Fruit fly (Drosophila melanogaster) whole organism, embryonic: Measurements from ENCODE around the gene brat.

Experiments used
- ATbp ChIP-seq: fragments of 200-800 bp; sonication (Bioruptor generic); optimal IDR thresholded peaks from 2 replicates; lab custom pipeline; 2017; ENCODE audit warnings: missing biosample characterization, mild to moderate bottlenecking, missing genetic modification characterization, missing genetic modification reagents
- CG10147 ChIP-seq: fragments of 200-800 bp; sonication (Bioruptor generic); optimal IDR thresholded peaks from 2 replicates; lab custom pipeline; 2019; ENCODE audit warnings: missing biosample characterization, mild to moderate bottlenecking, missing genetic modification characterization, moderate library complexity
- CG10267 ChIP-seq: fragments of 200-800 bp; sonication (Bioruptor generic); optimal IDR thresholded peaks from 2 replicates; lab custom pipeline; 2018; ENCODE audit warnings: missing biosample characterization, mild to moderate bottlenecking, missing genetic modification characterization, moderate library complexity
- CG11504 ChIP-seq: fragments of 200-800 bp; sonication (Bioruptor generic); optimal IDR thresholded peaks from 3 replicates; lab custom pipeline; 2019; ENCODE audit warnings: missing biosample characterization, mild to moderate bottlenecking, missing genetic modification characterization, moderate library complexity
- CG1233 ChIP-seq: fragments of 200-800 bp; sonication (Bioruptor generic); optimal IDR thresholded peaks from 4 replicates; lab custom pipeline; 2018; ENCODE audit warnings: missing biosample characterization, mild to moderate bottlenecking, missing genetic modification characterization
- CG12391 ChIP-seq: fragments of 200-800 bp; sonication (Bioruptor generic); optimal IDR thresholded peaks from 3 replicates; lab custom pipeline; 2018; ENCODE audit warnings: missing biosample characterization, mild to moderate bottlenecking, missing genetic modification characterization, moderate library complexity
- CG17612 ChIP-seq: fragments of 200-800 bp; sonication (Bioruptor generic); IDR thresholded peaks from 2 replicates; pipeline ENCODE4 v1.3.6; 2022; ENCODE audit warnings: missing biosample characterization, missing genetic modification characterization
- CG2116 ChIP-seq: fragments of 200-800 bp; sonication (Bioruptor generic); optimal IDR thresholded peaks from 3 replicates; lab custom pipeline; 2018; ENCODE audit warnings: missing biosample characterization, mild to moderate bottlenecking, missing genetic modification characterization
- CG2120 ChIP-seq: fragments of 200-800 bp; sonication (Bioruptor generic); optimal IDR thresholded peaks from 3 replicates; lab custom pipeline; 2016; ENCODE audit warnings: missing biosample characterization, missing genetic modification characterization
- CG30403 ChIP-seq: fragments of 200-800 bp; sonication (Bioruptor generic); optimal IDR thresholded peaks from 3 replicates; lab custom pipeline; 2016; ENCODE audit warnings: missing biosample characterization, missing genetic modification characterization
- CG31441 ChIP-seq: fragments of 200-800 bp; sonication (Bioruptor generic); IDR thresholded peaks from 2 replicates; pipeline ENCODE4 v1.3.6; 2022; ENCODE audit warnings: missing biosample characterization, missing genetic modification characterization
- CG3726 ChIP-seq: fragments of 200-800 bp; sonication (Bioruptor generic); IDR thresholded peaks from 3 replicates; pipeline ENCODE4, ENCODE4 v1.3.6; 2022; ENCODE audit warnings: missing biosample characterization, missing genetic modification characterization
- CG4282 ChIP-seq: fragments of 200-800 bp; sonication (Bioruptor generic); optimal IDR thresholded peaks from 2 replicates; lab custom pipeline; 2016; ENCODE audit warnings: missing biosample characterization, missing genetic modification characterization
- CG4617 ChIP-seq: fragments of 200-800 bp; sonication (Bioruptor generic); optimal IDR thresholded peaks from 3 replicates; lab custom pipeline; 2016; ENCODE audit warnings: missing biosample characterization, missing genetic modification characterization, borderline replicate concordance
- CG7372 ChIP-seq: fragments of 200-800 bp; sonication (Bioruptor generic); IDR thresholded peaks from 2 replicates; pipeline ENCODE4 v1.3.6; 2022; ENCODE audit warnings: missing biosample characterization, missing genetic modification characterization
- CG7839 ChIP-seq: fragments of 200-800 bp; sonication (Bioruptor generic); optimal IDR thresholded peaks from 3 replicates; lab custom pipeline; 2018; ENCODE audit warnings: missing biosample characterization, mild to moderate bottlenecking, missing genetic modification characterization, moderate library complexity
- CG7987 ChIP-seq: fragments of 200-800 bp; sonication (Bioruptor generic); optimal IDR thresholded peaks from 2 replicates; lab custom pipeline; 2018; ENCODE audit warnings: missing biosample characterization, mild to moderate bottlenecking, missing genetic modification characterization, moderate library complexity
- CG9215 ChIP-seq: fragments of 200-800 bp; sonication (Bioruptor generic); IDR thresholded peaks from 2 replicates; pipeline ENCODE4 v1.3.6; 2022; ENCODE audit warnings: missing biosample characterization, missing genetic modification characterization
- CG9932 ChIP-seq: fragments of 200-800 bp; sonication (Bioruptor generic); IDR thresholded peaks from 2 replicates; pipeline ENCODE4 v1.3.6; 2022; ENCODE audit warnings: missing biosample characterization, missing genetic modification characterization
- CHES-1-like ChIP-seq: fragments of 200-800 bp; sonication (Bioruptor generic); optimal IDR thresholded peaks from 2 replicates; lab custom pipeline; 2016; ENCODE audit warnings: missing biosample characterization, missing genetic modification characterization
- CkIIα-i1 ChIP-seq: fragments of 200-800 bp; sonication (Bioruptor generic); IDR thresholded peaks from 2 replicates; pipeline ENCODE4 v1.3.6; 2022; ENCODE audit warnings: missing biosample characterization, missing genetic modification characterization
- CoRest ChIP-seq: fragments of 200-800 bp; sonication (Bioruptor generic); optimal IDR thresholded peaks from 3 replicates; lab custom pipeline; 2018; ENCODE audit warnings: missing biosample characterization, mild to moderate bottlenecking, missing genetic modification characterization, moderate library complexity
- HLH54F ChIP-seq: fragments of 200-800 bp; sonication (Bioruptor generic); optimal IDR thresholded peaks from 3 replicates; lab custom pipeline; 2016; ENCODE audit warnings: missing biosample characterization, missing genetic modification characterization
- HLHmδ ChIP-seq: fragments of 200-800 bp; sonication (Bioruptor generic); optimal IDR thresholded peaks from 2 replicates; lab custom pipeline; 2018; ENCODE audit warnings: missing biosample characterization, mild to moderate bottlenecking, missing genetic modification characterization, moderate library complexity
- Jarid2 ChIP-seq: fragments of 200-800 bp; sonication (Bioruptor generic); optimal IDR thresholded peaks from 3 replicates; lab custom pipeline; 2017; ENCODE audit warnings: mild to moderate bottlenecking, missing biosample characterization, missing genetic modification reagents, missing genetic modification characterization
- Lim3 ChIP-seq: fragments of 200-800 bp; sonication (Bioruptor generic); IDR thresholded peaks from 2 replicates; pipeline ENCODE4 v1.3.6; 2022; ENCODE audit warnings: missing biosample characterization, missing genetic modification characterization
- Oli ChIP-seq: fragments of 200-800 bp; sonication (Bioruptor generic); optimal IDR thresholded peaks from 2 replicates; lab custom pipeline; 2018; ENCODE audit warnings: missing biosample characterization, mild to moderate bottlenecking, missing genetic modification characterization, moderate library complexity
- Rfx ChIP-seq: fragments of 200-800 bp; sonication (Bioruptor generic); IDR thresholded peaks from 2 replicates; pipeline ENCODE4 v1.3.6; 2022; ENCODE audit warnings: missing biosample characterization, missing genetic modification characterization
- Sox100B ChIP-seq: fragments of 200-800 bp; sonication (Bioruptor generic); optimal IDR thresholded peaks from 3 replicates; lab custom pipeline; 2018; ENCODE audit warnings: missing biosample characterization, mild to moderate bottlenecking, missing genetic modification characterization
- Xrp1 ChIP-seq: fragments of 200-800 bp; sonication (Bioruptor generic); IDR thresholded peaks from 2 replicates; pipeline ENCODE4 v1.3.6; 2022; ENCODE audit warnings: missing biosample characterization, missing genetic modification characterization
- amos ChIP-seq: fragments of 200-800 bp; sonication (Bioruptor generic); IDR thresholded peaks from 2 replicates; pipeline ENCODE4 v1.3.6; 2022; ENCODE audit warnings: missing biosample characterization, missing genetic modification characterization; ENCODE audit not compliant: partially characterized antibody
- aop ChIP-seq: fragments of 200-800 bp; sonication (Bioruptor generic); IDR thresholded peaks from 2 replicates; pipeline ENCODE4 v1.3.6; 2022; ENCODE audit warnings: missing biosample characterization, missing genetic modification characterization
- ase ChIP-seq: fragments of 200-800 bp; sonication (Bioruptor generic); IDR thresholded peaks from 3 replicates; pipeline ENCODE4 v1.3.6; 2022; ENCODE audit warnings: missing biosample characterization, missing genetic modification characterization
- bab2 ChIP-seq: fragments of 200-800 bp; sonication (Bioruptor generic); optimal IDR thresholded peaks from 2 replicates; lab custom pipeline; 2016; ENCODE audit warnings: missing biosample characterization, missing genetic modification characterization
- br ChIP-seq: fragments of >200 bp; optimal IDR thresholded peaks from 2 replicates; lab custom pipeline; 2017
- cato ChIP-seq: fragments of 200-800 bp; sonication (Bioruptor generic); optimal IDR thresholded peaks from 2 replicates; lab custom pipeline; 2016; ENCODE audit warnings: missing biosample characterization, missing genetic modification characterization, borderline replicate concordance
- chn ChIP-seq: fragments of 200-800 bp; sonication (Bioruptor generic); optimal IDR thresholded peaks from 2 replicates; lab custom pipeline; 2016; ENCODE audit warnings: missing biosample characterization, missing genetic modification characterization
- croc ChIP-seq: fragments of 200-800 bp; sonication (Bioruptor generic); conservative IDR thresholded peaks from 3 replicates; pipeline ENCODE4 v1.3.6; 2022; ENCODE audit warnings: missing biosample characterization, missing genetic modification characterization
- dysf ChIP-seq: fragments of 200-800 bp; sonication (Bioruptor generic); IDR thresholded peaks from 3 replicates; pipeline ENCODE4 v1.3.6; 2022; ENCODE audit warnings: missing biosample characterization, missing genetic modification characterization
- jing ChIP-seq: fragments of 200-800 bp; sonication (Bioruptor generic); optimal IDR thresholded peaks from 2 replicates; lab custom pipeline; 2018; ENCODE audit warnings: missing biosample characterization, mild to moderate bottlenecking, missing genetic modification characterization
- lab ChIP-seq: fragments of 200-800 bp; sonication (Bioruptor generic); optimal IDR thresholded peaks from 3 replicates; lab custom pipeline; 2017; ENCODE audit warnings: missing biosample characterization, missing genetic modification characterization, mild to moderate bottlenecking, moderate library complexity, missing genetic modification reagents
- lola ChIP-seq, 3 experiments: fragments of >200 bp in 2 of 3; fragments of 200-800 bp in 1 of 3; sonication (Bioruptor generic) in 1 of 3; optimal IDR thresholded peaks; 2 replicates each; lab custom pipeline; 2017 to 2019; ENCODE audit warnings: missing biosample characterization in 3 of 3, missing genetic modification characterization in 3 of 3, mild to moderate bottlenecking in 1 of 3, moderate library complexity in 1 of 3
- mirr ChIP-seq: fragments of 200-800 bp; sonication (Bioruptor generic); optimal IDR thresholded peaks from 3 replicates; lab custom pipeline; 2018; ENCODE audit warnings: missing biosample characterization, mild to moderate bottlenecking, missing genetic modification characterization
- oc ChIP-seq: fragments of 200-800 bp; sonication (Bioruptor generic); optimal IDR thresholded peaks from 2 replicates; lab custom pipeline; 2018; ENCODE audit warnings: missing biosample characterization, mild to moderate bottlenecking, missing genetic modification characterization, moderate library complexity
- pho ChIP-seq: fragments of 200-800 bp; sonication (Bioruptor generic); optimal IDR thresholded peaks from 2 replicates; lab custom pipeline; 2016; ENCODE audit warnings: missing biosample characterization, missing genetic modification characterization
- shn ChIP-seq: fragments of 200-800 bp; sonication (Bioruptor generic); optimal IDR thresholded peaks from 3 replicates; lab custom pipeline; 2016; ENCODE audit warnings: missing biosample characterization, missing genetic modification characterization
- vfl ChIP-seq: fragments of 200-800 bp; sonication (Bioruptor generic); optimal IDR thresholded peaks from 2 replicates; lab custom pipeline; 2016; ENCODE audit warnings: missing biosample characterization, missing genetic modification characterization
- yki ChIP-seq: fragments of >200 bp; optimal IDR thresholded peaks from 3 replicates; lab custom pipeline; 2018
- zfh1 ChIP-seq: fragments of 200-800 bp; sonication (Bioruptor generic); IDR thresholded peaks from 3 replicates; pipeline ENCODE4 v1.3.6; 2022; ENCODE audit warnings: missing biosample characterization, missing genetic modification characterization

brat gene

dm6 chr2L:19158679-19159551 lies 25.3 kb downstream of the brat start (continued):
- TF ChIP-seq CG4282 (no peak), CG30403 (GFP tag; lab: Kevin White, UChicago) (peak; percentile 57), br (lab: Kevin White, UChicago) (no peak), ase (no peak), CG10267 (tag; lab: Kevin White, UChicago) (peak; percentile 11), CG2116 (GFP tag; lab: Kevin White, UChicago) (peak; percentile 33), cato (GFP tag; lab: Kevin White, UChicago) (no peak), CG31441 (GFP tag; lab: Robert Waterston, UW) (peak; percentile 53; the same call in 1 of the 2 replicates), Xrp1 (GFP tag; lab: Robert Waterston, UW) (peak; percentile 50; the same call in 1 of the 2 replicates), yki (lab: Kevin White, UChicago) (no peak), CG11504 (tag; lab: Kevin White, UChicago) (peak; percentile 43), Jarid2 (GFP tag; lab: Kevin White, UChicago) (peak; percentile 38), lola (GFP tag; optimal IDR thresholded peaks at IDR 0.05; lab: Kevin White, UChicago) (peak in 1 of 3 experiments; percentile 27), CG10147 (GFP tag; lab: Kevin White, UChicago) (no peak), CG4617 (GFP tag; lab: Kevin White, UChicago) (peak; percentile 3), CG7839 (tag; lab: Kevin White, UChicago) (peak; percentile 34), shn (GFP tag; lab: Kevin White, UChicago) (peak; percentile 27), bab2 (GFP tag; lab: Kevin White, UChicago) (peak; percentile 54), HLHmδ (GFP tag; lab: Kevin White, UChicago) (no peak), CHES-1-like (peak; percentile 13), CG1233 (GFP tag; lab: Kevin White, UChicago) (no peak), CG17612 (no peak), ATbp (GFP tag; lab: Kevin White, UChicago) (peak; percentile 14), CG9215 (GFP tag; lab: Robert Waterston, UW) (no peak), CG7987 (GFP tag; lab: Kevin White, UChicago) (no peak), croc (GFP tag; lab: Robert Waterston, UW) (peak; percentile 45; the same call in 1 of the 3 replicates), CG3726 (no peak), dysf (peak; percentile 54; the same call in 2 of the 3 replicates), CoRest (tag; lab: Kevin White, UChicago) (peak; percentile 2), zfh1 (0 out of 3 replicates have a peak, but pooled peaks have one; percentile 37), pho (peak; percentile 0), CkIIα-i1 (GFP tag; lab: Robert Waterston, UW) (no peak), CG7372 (GFP tag; lab: Robert Waterston, UW) (0 out of 2 replicates have a peak, but pooled peaks have one; percentile 36), CG2120 (peak; percentile 61), Lim3 (GFP tag; lab: Robert Waterston, UW) (no peak), mirr (GFP tag; lab: Kevin White, UChicago) (no peak), oc (tag; lab: Kevin White, UChicago) (no peak), Rfx (peak; percentile 34; the same call in 1 of the 2 replicates), aop (GFP tag; lab: Robert Waterston, UW) (0 out of 2 replicates have a peak, but pooled peaks have one; percentile 19), lab (GFP tag; lab: Kevin White, UChicago) (peak; percentile 57), vfl (GFP tag; lab: Kevin White, UChicago) (peak; percentile 18), Sox100B (GFP tag; lab: Kevin White, UChicago) (peak; percentile 32), CG12391 (tag; lab: Kevin White, UChicago) (peak; percentile 34), amos (GFP tag; lab: Robert Waterston, UW) (no peak), Oli (tag; lab: Kevin White, UChicago) (peak; percentile 23), jing (GFP tag; lab: Kevin White, UChicago) (no peak), chn (GFP tag; lab: Kevin White, UChicago) (peak; percentile 25), HLH54F (GFP tag; lab: Kevin White, UChicago) (peak; percentile 36), CG9932 (GFP tag; lab: Robert Waterston, UW) (peak; percentile 39; the same call in 1 of the 2 replicates)
